Fruit fly (Drosophila melanogaster): ENCODE data around the gene CtIP.

Gene CtIP

DNA sequence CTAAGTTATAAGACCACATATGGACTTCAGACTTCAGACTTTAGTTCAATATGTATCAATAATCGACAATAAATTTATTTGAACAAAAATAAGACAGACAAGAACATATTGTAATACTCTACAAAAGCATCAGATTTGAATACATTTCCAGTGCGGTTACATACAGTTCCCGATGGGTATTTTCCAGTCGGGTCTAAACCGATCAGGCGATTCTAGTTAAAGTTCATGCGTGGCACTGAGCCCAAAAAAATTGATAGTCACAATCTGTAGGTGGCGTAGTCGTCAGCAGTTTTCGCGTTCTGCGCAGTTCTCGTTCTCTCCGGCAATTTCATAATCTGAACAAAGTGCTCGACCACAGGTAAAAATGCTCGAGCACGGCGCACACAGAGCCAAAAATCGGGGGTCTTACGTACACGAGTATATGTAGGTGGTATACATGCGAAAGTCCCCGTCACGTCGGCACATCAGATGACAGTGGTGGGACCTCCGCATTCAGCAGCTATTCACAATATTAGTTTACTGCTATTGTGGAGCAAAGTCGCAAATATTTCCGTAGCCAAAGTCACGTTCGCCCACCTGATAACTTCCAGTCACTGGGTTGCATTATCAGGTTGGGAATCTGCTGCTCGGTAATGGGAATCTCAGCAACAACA lies 40.7 kb upstream of the CtIP start (continued):
- TF ChIP-seq gcm2 (GFP tag; optimal IDR thresholded peaks at IDR 0.05): no peak
- no peak for TF ChIP-seq sqz (GFP tag; optimal IDR thresholded peaks at IDR 0.05)
- peak; percentile 100 for TF ChIP-seq CG13894 (tag; optimal IDR thresholded peaks at IDR 0.05)
- TF ChIP-seq CG3847 (GFP tag; IDR thresholded peaks at IDR 0.05): no peak
- no peak for TF ChIP-seq CG9876 (GFP tag; optimal IDR thresholded peaks at IDR 0.05)
- TF ChIP-seq sd (tag; optimal IDR thresholded peaks at IDR 0.05): peak; percentile 70
- TF ChIP-seq schlank (tag; optimal IDR thresholded peaks at IDR 0.05): no peak
- peak; percentile 35 for TF ChIP-seq crc (GFP tag; optimal IDR thresholded peaks at IDR 0.05)
- no peak for TF ChIP-seq CG11085 (GFP tag; IDR thresholded peaks at IDR 0.05)
- peak; percentile 32 for TF ChIP-seq bab2 (GFP tag; optimal IDR thresholded peaks at IDR 0.05)
- TF ChIP-seq dimm (GFP tag; IDR thresholded peaks at IDR 0.05): no peak
- TF ChIP-seq CG12769 (tag; optimal IDR thresholded peaks at IDR 0.05): peak; percentile 73
- no peak for TF ChIP-seq ci (GFP tag; IDR thresholded peaks at IDR 0.05)
- no peak for TF ChIP-seq NK7.1 (GFP tag; optimal IDR thresholded peaks at IDR 0.05)
- 0 out of 3 replicates have a peak, but pooled peaks have one; percentile 26 for TF ChIP-seq otp (GFP tag; IDR thresholded peaks at IDR 0.05)
- TF ChIP-seq MESR4 (GFP tag; optimal IDR thresholded peaks at IDR 0.05): no peak
- no peak for TF ChIP-seq ara (GFP tag; IDR thresholded peaks at IDR 0.05)
- TF ChIP-seq CG1024 (GFP tag; IDR thresholded peaks at IDR 0.05): no peak

dm6 chr3L:20396047-20396446 lies 40.0 kb upstream of the CtIP start:
- TF ChIP-seq eve (GFP tag; optimal IDR thresholded peaks at IDR 0.05) (peak in 1 of 2 experiments; percentile 58), CG10565 (GFP tag; optimal IDR thresholded peaks at IDR 0.05) (no peak), CG6813 (GFP tag; optimal IDR thresholded peaks at IDR 0.05) (peak; percentile 31), CG17568 (GFP tag; optimal IDR thresholded peaks at IDR 0.05) (peak; percentile 19), Hmx (GFP tag; optimal IDR thresholded peaks at IDR 0.05) (peak; percentile 44)

dm6 chr3L:20397770-20398169 lies 38.3 kb upstream of the CtIP start:
- TF ChIP-seq HLH3B (GFP tag; IDR thresholded peaks at IDR 0.05) (0 out of 2 replicates have a peak, but pooled peaks have one; percentile 6), ab (GFP tag; optimal IDR thresholded peaks at IDR 0.05) (no peak), da (GFP tag; optimal IDR thresholded peaks at IDR 0.05) (no peak), slbo (GFP tag; IDR thresholded peaks at IDR 0.05) (no peak), CG15073 (GFP tag; optimal IDR thresholded peaks at IDR 0.05) (no peak), chinmo (GFP tag; IDR thresholded peaks at IDR 0.05; ENCODE audit: partially characterized antibody) (peak; percentile 94; the same call in 2 of the 4 replicates), CG11504 (tag; optimal IDR thresholded peaks at IDR 0.05) (no peak), tna (GFP tag; IDR thresholded peaks at IDR 0.05; ENCODE audit: partially characterized antibody) (0 out of 2 replicates have a peak, but pooled peaks have one; percentile 30), Dbx (GFP tag; IDR thresholded peaks at IDR 0.05) (no peak), z (GFP tag; IDR thresholded peaks at IDR 0.05) (peak; percentile 54; the same call in 1 of the 3 replicates), sr (GFP tag; IDR thresholded peaks at IDR 0.05) (peak; percentile 80), CG30403 (GFP tag; optimal IDR thresholded peaks at IDR 0.05) (no peak), NC2β (GFP tag; optimal IDR thresholded peaks at IDR 0.05) (no peak), CG18599 (GFP tag; optimal IDR thresholded peaks at IDR 0.05) (no peak), Bteb2 (GFP tag; optimal IDR thresholded peaks at IDR 0.05) (no peak), dimm (GFP tag; IDR thresholded peaks at IDR 0.05) (no peak), CG3065 (GFP tag; optimal IDR thresholded peaks at IDR 0.05) (no peak), Meics (GFP tag; optimal IDR thresholded peaks at IDR 0.05) (peak; percentile 54), CG17802 (tag; optimal IDR thresholded peaks at IDR 0.05) (no peak), en (GFP tag; optimal IDR thresholded peaks at IDR 0.05) (no peak), CG30020 (tag; optimal IDR thresholded peaks at IDR 0.05) (no peak), slou (GFP tag; optimal IDR thresholded peaks at IDR 0.05) (no peak), so (GFP tag; IDR thresholded peaks at IDR 0.05) (no peak; the same call in 2 of the 3 replicates), sob (GFP tag; IDR thresholded peaks at IDR 0.05) (no peak), Eip74EF (GFP tag; optimal IDR thresholded peaks at IDR 0.05) (no peak), D19B (GFP tag; optimal IDR thresholded peaks at IDR 0.05) (no peak), HLH4C (GFP tag; IDR thresholded peaks at IDR 0.05; ENCODE audit: partially characterized antibody) (no peak)
